Worm (Caenorhabditis elegans): ENCODE measurements around the gene C17H12.10.

DNA sequence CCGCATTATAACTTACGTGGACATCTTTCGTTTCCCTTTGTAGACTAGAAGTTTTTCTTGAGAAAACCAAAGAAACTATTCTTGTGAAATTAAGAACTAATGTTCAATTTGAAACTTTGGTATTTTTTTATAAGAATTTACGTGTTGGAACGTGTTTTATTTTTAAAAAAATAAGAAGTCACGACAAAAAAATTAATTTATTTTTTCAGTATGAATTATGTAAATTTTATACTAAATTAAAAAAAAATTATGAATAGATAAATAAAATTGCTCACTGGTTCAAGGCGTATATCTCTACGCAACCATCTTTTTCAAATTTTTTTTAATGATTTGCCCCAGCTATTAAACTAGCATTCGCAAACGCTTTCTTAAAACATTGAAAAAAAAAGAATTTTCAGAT, 11.0 kb downstream of the C17H12.10 start, which contains the start of gene C17H12.5:
- TF ChIP-seq unc-130 (GFP tag; optimal IDR thresholded peaks at IDR 0.05) (no peak), hlh-12 (tag; optimal IDR thresholded peaks at IDR 0.05) (no peak), nfyb-1 (GFP tag; IDR thresholded peaks at IDR 0.05) (no peak)
